In the genomic region with DNA sequence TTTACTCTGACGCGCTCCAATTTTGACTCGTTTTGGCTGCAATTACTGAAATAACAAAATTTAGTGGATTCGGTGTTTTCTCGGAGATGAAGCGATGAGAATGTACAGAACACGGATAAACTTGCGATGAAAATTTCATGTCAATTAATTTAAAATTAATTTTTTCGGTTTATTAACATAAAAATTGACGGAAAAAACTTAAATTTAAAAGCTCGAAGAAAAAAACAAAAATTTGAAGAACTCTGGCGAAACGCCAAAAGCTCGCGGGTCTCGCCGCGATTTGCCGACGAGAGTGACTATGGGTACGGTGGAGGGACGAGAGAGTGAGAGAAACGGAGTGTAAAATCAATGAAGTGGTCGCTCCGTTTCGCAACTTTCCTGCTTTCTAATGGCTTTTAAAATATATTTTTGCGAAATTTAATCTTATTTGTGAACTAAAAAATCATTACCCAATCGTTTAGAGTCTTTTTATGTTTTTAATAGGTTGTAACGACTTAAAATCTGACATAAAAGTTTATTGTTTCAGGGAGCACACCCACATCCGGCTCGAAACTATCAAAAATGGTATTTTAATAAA, we compare ENCODE assay signal across 5 worm cellular contexts.
A peak's percentile ranks its signal among the peaks of the same experiment; 100 is the strongest.
TF ChIP-seq lines count a peak whose summit lies in the region.

Gene gmps-1 (minus strand): TSS at position 51 of the 577 bp plus-strand sequence.
Gene cap-2 (plus strand): TSS at position 527 of the 577 bp plus-strand sequence.

TF ChIP-seq in whole organism, L1 larva, 84 proteins besides CTCF, POLR2A, EP300 and RAD21 (continues in another document):
- peak; percentile 78 for TF ChIP-seq ama-1 (optimal IDR thresholded peaks at IDR 0.05; lab: Kevin White, UChicago)
- peak; percentile 94 for TF ChIP-seq ceh-8 (GFP tag; optimal IDR thresholded peaks at IDR 0.05; lab: Kevin White, UChicago)
- peak; percentile 95 for TF ChIP-seq grh-1 (GFP tag; IDR thresholded peaks at IDR 0.05; lab: Robert Waterston, UW)
- peak; percentile 83 to 89 (median 87) for TF ChIP-seq dpl-1 (GFP tag; optimal IDR thresholded peaks at IDR 0.05; lab: Kevin White, UChicago)
- peak; percentile 96 for TF ChIP-seq sup-37 (GFP tag; optimal IDR thresholded peaks at IDR 0.05; lab: Kevin White, UChicago)
- peak; percentile 76 for TF ChIP-seq ceh-90 (tag; optimal IDR thresholded peaks at IDR 0.05; lab: Kevin White, UChicago)
- peak; percentile 95 for TF ChIP-seq lin-13 (GFP tag; optimal IDR thresholded peaks at IDR 0.05; lab: Kevin White, UChicago)
- peak; percentile 78 for TF ChIP-seq unc-62 (GFP tag; optimal IDR thresholded peaks at IDR 0.05; lab: Kevin White, UChicago)
- TF ChIP-seq hlh-17 (GFP tag; optimal IDR thresholded peaks at IDR 0.05; lab: Kevin White, UChicago; ENCODE audit: borderline replicate concordance) = no peak
- TF ChIP-seq lir-3 (tag; optimal IDR thresholded peaks at IDR 0.05; lab: Kevin White, UChicago; ENCODE audit: poor library complexity) = peak; percentile 91
- peak; percentile 94 for TF ChIP-seq pax-3 (tag; optimal IDR thresholded peaks at IDR 0.05; lab: Kevin White, UChicago)
- TF ChIP-seq skn-1 (tag; optimal IDR thresholded peaks at IDR 0.05; lab: Kevin White, UChicago) = peak; percentile 96
- TF ChIP-seq hpl-2 (GFP tag; optimal IDR thresholded peaks at IDR 0.05; lab: Kevin White, UChicago) = peak; percentile 91
- peak; percentile 97 for TF ChIP-seq nhr-19 (GFP tag; conservative IDR thresholded peaks at IDR 0.05; lab: Robert Waterston, UW)
- TF ChIP-seq sox-4 (tag; optimal IDR thresholded peaks at IDR 0.05; lab: Kevin White, UChicago) = peak; percentile 91
- TF ChIP-seq lin-39 (tag; optimal IDR thresholded peaks at IDR 0.05; lab: Kevin White, UChicago) = peak; percentile 97

TF ChIP-seq in whole organism, L3 larva, 47 proteins besides CTCF, POLR2A, EP300 and RAD21 (continues in another document):
- TF ChIP-seq aly-2 (tag; optimal IDR thresholded peaks at IDR 0.05; lab: Kevin White, UChicago) (peak; percentile 54), nhr-43 (tag; optimal IDR thresholded peaks at IDR 0.05; lab: Kevin White, UChicago; ENCODE audit: poor library complexity, severe bottlenecking) (peak; percentile 96), nfya-1 (tag; optimal IDR thresholded peaks at IDR 0.05; lab: Kevin White, UChicago; ENCODE audit: insufficient read depth) (peak; percentile 99), ceh-16 (tag; optimal IDR thresholded peaks at IDR 0.05; lab: Kevin White, UChicago) (no peak), ZK546.5 (tag; optimal IDR thresholded peaks at IDR 0.05; lab: Kevin White, UChicago) (peak; percentile 54), zag-1 (tag; optimal IDR thresholded peaks at IDR 0.05; lab: Kevin White, UChicago) (peak; percentile 68), hmg-11 (tag; optimal IDR thresholded peaks at IDR 0.05; lab: Kevin White, UChicago) (peak; percentile 96), egl-5 (tag; optimal IDR thresholded peaks at IDR 0.05; lab: Kevin White, UChicago) (peak; percentile 90), ceh-9 (tag; optimal IDR thresholded peaks at IDR 0.05; lab: Kevin White, UChicago) (no peak), nhr-77 (tag; optimal IDR thresholded peaks at IDR 0.05; lab: Kevin White, UChicago) (peak; percentile 91), jun-1 (tag; optimal IDR thresholded peaks at IDR 0.05; lab: Kevin White, UChicago) (peak; percentile 95), nhr-12 (tag; optimal IDR thresholded peaks at IDR 0.05; lab: Kevin White, UChicago) (no peak), elt-1 (tag; optimal IDR thresholded peaks at IDR 0.05; lab: Kevin White, UChicago) (peak; percentile 84), nhr-237 (tag; optimal IDR thresholded peaks at IDR 0.05; lab: Kevin White, UChicago) (no peak), ama-1 (optimal IDR thresholded peaks at IDR 0.05; lab: Kevin White, UChicago) (peak; percentile 77), nhr-28 (tag; optimal IDR thresholded peaks at IDR 0.05; lab: Kevin White, UChicago) (peak; percentile 68), snpc-4 (tag; optimal IDR thresholded peaks at IDR 0.05; lab: Kevin White, UChicago) (peak; percentile 79)

TF ChIP-seq in whole organism, early embryonic, 17 proteins besides CTCF, POLR2A, EP300 and RAD21:
- TF ChIP-seq pes-1 (GFP tag; IDR thresholded peaks at IDR 0.05; lab: Robert Waterston, UW) = peak; percentile 61
- TF ChIP-seq hmg-4 (GFP tag; optimal IDR thresholded peaks at IDR 0.05; lab: Kevin White, UChicago) = no peak
- TF ChIP-seq hnd-1 (tag; optimal IDR thresholded peaks at IDR 0.05; lab: Kevin White, UChicago) = no peak
- TF ChIP-seq B0310.2 (tag; optimal IDR thresholded peaks at IDR 0.05; lab: Kevin White, UChicago) = no peak
- TF ChIP-seq ceh-13 (GFP tag; optimal IDR thresholded peaks at IDR 0.05; lab: Kevin White, UChicago) = no peak
- TF ChIP-seq tbx-11 (GFP tag; IDR thresholded peaks at IDR 0.05; lab: Robert Waterston, UW) = no peak
- no peak for TF ChIP-seq ama-1 (optimal IDR thresholded peaks at IDR 0.05; lab: Kevin White, UChicago)
- peak; percentile 9; the same call in 1 of the 2 replicates for TF ChIP-seq flt-1 (GFP tag; IDR thresholded peaks at IDR 0.05; lab: Robert Waterston, UW)
- TF ChIP-seq hmbx-1 (tag; optimal IDR thresholded peaks at IDR 0.05; lab: Kevin White, UChicago) = no peak
- no peak for TF ChIP-seq ets-7 (tag; optimal IDR thresholded peaks at IDR 0.05; lab: Kevin White, UChicago)
- TF ChIP-seq sea-1 (GFP tag; conservative IDR thresholded peaks at IDR 0.05; lab: Robert Waterston, UW) = 0 out of 2 replicates have a peak, but pooled peaks have one; percentile 17
- TF ChIP-seq tbx-37 (GFP tag; conservative IDR thresholded peaks at IDR 0.05; lab: Robert Waterston, UW) = no peak
- TF ChIP-seq scrt-1 (GFP tag; IDR thresholded peaks at IDR 0.05; lab: Robert Waterston, UW) = no peak
- no peak for TF ChIP-seq tra-4 (tag; optimal IDR thresholded peaks at IDR 0.05; lab: Kevin White, UChicago)
- no peak for TF ChIP-seq aly-1 (tag; optimal IDR thresholded peaks at IDR 0.05; lab: Kevin White, UChicago)
- TF ChIP-seq F13C5.2 (tag; optimal IDR thresholded peaks at IDR 0.05; lab: Kevin White, UChicago) = peak; percentile 88
- no peak for TF ChIP-seq ceh-36 (tag; optimal IDR thresholded peaks at IDR 0.05; lab: Kevin White, UChicago)

TF ChIP-seq in whole organism, midembryonic, 9 proteins besides CTCF, POLR2A, EP300 and RAD21:
- TF ChIP-seq tab-1 (GFP tag; IDR thresholded peaks at IDR 0.05; lab: Robert Waterston, UW) (no peak), flt-1 (GFP tag; IDR thresholded peaks at IDR 0.05; lab: Robert Waterston, UW) (peak; percentile 76), cog-1 (tag; optimal IDR thresholded peaks at IDR 0.05; lab: Kevin White, UChicago) (peak; percentile 64), T22C8.4 (GFP tag; IDR thresholded peaks at IDR 0.05; lab: Robert Waterston, UW) (peak; percentile 86), ztf-29 (GFP tag; IDR thresholded peaks at IDR 0.05; lab: Robert Waterston, UW) (no peak), ztf-23 (GFP tag; IDR thresholded peaks at IDR 0.05; lab: Robert Waterston, UW) (peak; percentile 59; the same call in 1 of the 2 replicates)

TF ChIP-seq in whole organism, young adult, 124 proteins besides CTCF, POLR2A, EP300 and RAD21 (continues in another document):
- TF ChIP-seq F23B12.7 (tag; optimal IDR thresholded peaks at IDR 0.05; lab: Kevin White, UChicago; ENCODE audit: insufficient read depth) (peak; percentile 67), madf-6 (GFP tag; IDR thresholded peaks at IDR 0.05; lab: Robert Waterston, UW) (peak; percentile 93), B0019.2 (GFP tag; conservative IDR thresholded peaks at IDR 0.05; lab: Robert Waterston, UW) (peak; percentile 65), rpc-1 (optimal IDR thresholded peaks at IDR 0.05; lab: Kevin White, UChicago) (peak; percentile 27), rpc-1 (tag; optimal IDR thresholded peaks at IDR 0.05; lab: Kevin White, UChicago) (no peak), ztf-6 (GFP tag; IDR thresholded peaks at IDR 0.05; lab: Robert Waterston, UW) (peak; percentile 55; the same call in 1 of the 2 replicates), F52B5.7 (tag; optimal IDR thresholded peaks at IDR 0.05; lab: Kevin White, UChicago) (peak; percentile 43), zfh-2 (GFP tag; conservative IDR thresholded peaks at IDR 0.05; lab: Robert Waterston, UW) (peak; percentile 91), T26A5.8 (tag; optimal IDR thresholded peaks at IDR 0.05; lab: Kevin White, UChicago) (no peak), ztf-18 (tag; optimal IDR thresholded peaks at IDR 0.05; lab: Kevin White, UChicago) (peak; percentile 71), bed-2 (GFP tag; IDR thresholded peaks at IDR 0.05; lab: Robert Waterston, UW) (no peak), nhr-27 (tag; optimal IDR thresholded peaks at IDR 0.05; lab: Kevin White, UChicago) (no peak), pbrm-1 (GFP tag; IDR thresholded peaks at IDR 0.05; lab: Robert Waterston, UW) (peak; percentile 97), nfya-1 (tag; optimal IDR thresholded peaks at IDR 0.05; lab: Kevin White, UChicago; ENCODE audit: borderline replicate concordance, insufficient read depth) (no peak), madf-8 (GFP tag; conservative IDR thresholded peaks at IDR 0.05; lab: Robert Waterston, UW) (peak; percentile 74), F33H1.4 (GFP tag; IDR thresholded peaks at IDR 0.05; lab: Robert Waterston, UW) (peak; percentile 100), ceh-91 (GFP tag; IDR thresholded peaks at IDR 0.05; lab: Robert Waterston, UW) (peak; percentile 82), K11D2.4 (GFP tag; IDR thresholded peaks at IDR 0.05; lab: Robert Waterston, UW) (peak; percentile 96), Y53F4B.3 (GFP tag; IDR thresholded peaks at IDR 0.05; lab: Robert Waterston, UW) (0 out of 2 replicates have a peak, but pooled peaks have one; percentile 14), hrde-1 (tag; optimal IDR thresholded peaks at IDR 0.05; lab: Kevin White, UChicago; ENCODE audit: borderline replicate concordance) (peak; percentile 58), bed-1 (GFP tag; IDR thresholded peaks at IDR 0.05; lab: Robert Waterston, UW) (no peak), Y56A3A.18 (GFP tag; IDR thresholded peaks at IDR 0.05; lab: Robert Waterston, UW) (peak; percentile 97), egl-18 (GFP tag; IDR thresholded peaks at IDR 0.05; lab: Robert Waterston, UW) (peak; percentile 83), hlh-26 (GFP tag; conservative IDR thresholded peaks at IDR 0.05; lab: Robert Waterston, UW) (no peak), nhr-120 (GFP tag; IDR thresholded peaks at IDR 0.05; lab: Robert Waterston, UW) (no peak), tbp1 (GFP tag; optimal IDR thresholded peaks at IDR 0.05; lab: Kevin White, UChicago) (peak; percentile 74), mel-28 (tag; optimal IDR thresholded peaks at IDR 0.05; lab: Kevin White, UChicago; ENCODE audit: borderline replicate concordance) (peak; percentile 43), ets-4 (GFP tag; optimal IDR thresholded peaks at IDR 0.05; lab: Kevin White, UChicago) (no peak), him-1 (tag; optimal IDR thresholded peaks at IDR 0.05; lab: Kevin White, UChicago) (peak; percentile 53), nhr-80 (tag; optimal IDR thresholded peaks at IDR 0.05; lab: Kevin White, UChicago) (peak; percentile 45), die-1 (tag; optimal IDR thresholded peaks at IDR 0.05; lab: Kevin White, UChicago) (no peak), atf-7 (tag; optimal IDR thresholded peaks at IDR 0.05; lab: Kevin White, UChicago) (peak; percentile 92)

Comparison
In these comparisons a context has a peak if more than half of its experiments do, and no peak if none do; other contexts are left out.
1. Of the 8 proteins assayed by ChIP-seq in both whole organism, young adult and whole organism, L1 larva: peak only in whole organism, young adult: none; only in whole organism, L1 larva: unc-62; in both: dpl-1, efl-1, lin-35, nhr-90, snpc-4 and unc-130; in neither: 0; mixed calls (peak in some experiments, not most) for 1.